Worm (Caenorhabditis elegans): Measurements from ENCODE around the gene F35H12.1.

- TF ChIP-seq scrt-1 (GFP tag; IDR thresholded peaks at IDR 0.05) (no peak), ama-1 (optimal IDR thresholded peaks at IDR 0.05) (no peak), tra-4 (tag; optimal IDR thresholded peaks at IDR 0.05) (no peak)
Measured at ce11 chrX:986463-986862, 52.9 kb downstream of the F35H12.1 start.
